Worm (Caenorhabditis elegans): ENCODE results near the gene C25G4.17.

DNA sequence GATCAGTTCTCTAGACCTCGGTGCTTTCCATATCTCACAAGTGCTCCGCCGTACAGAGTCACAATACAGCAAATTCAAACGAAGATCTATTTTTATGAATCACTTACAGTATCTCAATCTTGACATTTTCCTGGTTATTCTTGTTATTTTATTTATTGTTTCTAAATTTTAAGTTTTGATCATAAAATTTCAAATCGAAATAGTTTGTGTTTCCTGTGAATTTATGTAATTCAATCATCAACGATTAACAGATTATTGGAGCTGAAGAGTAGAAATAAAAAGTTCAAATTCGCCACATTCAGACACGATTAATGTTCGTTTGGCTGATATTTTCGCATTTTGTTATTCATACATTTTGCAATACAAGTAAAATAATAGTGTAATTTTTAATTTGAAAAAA lies 9.5 kb upstream of the C25G4.17 start, which contains the start of gene clec-184:
- TF ChIP-seq lsy-2 (tag; optimal IDR thresholded peaks at IDR 0.05) (no peak), ama-1 (optimal IDR thresholded peaks at IDR 0.05) (no peak), lin-13 (GFP tag; optimal IDR thresholded peaks at IDR 0.05) (no peak), crh-2 (tag; optimal IDR thresholded peaks at IDR 0.05) (no peak), nhr-6 (tag; optimal IDR thresholded peaks at IDR 0.05) (no peak), alr-1 (tag; optimal IDR thresholded peaks at IDR 0.05) (no peak), ztf-11 (tag; optimal IDR thresholded peaks at IDR 0.05) (no peak), snpc-4 (tag; optimal IDR thresholded peaks at IDR 0.05) (no peak), elt-1 (tag; optimal IDR thresholded peaks at IDR 0.05) (no peak), sma-3 (GFP tag; optimal IDR thresholded peaks at IDR 0.05) (no peak), Y55F3AM.14 (GFP tag; optimal IDR thresholded peaks at IDR 0.05) (no peak), ZK546.5 (tag; optimal IDR thresholded peaks at IDR 0.05) (no peak), aly-2 (tag; optimal IDR thresholded peaks at IDR 0.05) (no peak)
